Fruit fly (Drosophila melanogaster): ENCODE data around the gene CG8360.

DNA sequence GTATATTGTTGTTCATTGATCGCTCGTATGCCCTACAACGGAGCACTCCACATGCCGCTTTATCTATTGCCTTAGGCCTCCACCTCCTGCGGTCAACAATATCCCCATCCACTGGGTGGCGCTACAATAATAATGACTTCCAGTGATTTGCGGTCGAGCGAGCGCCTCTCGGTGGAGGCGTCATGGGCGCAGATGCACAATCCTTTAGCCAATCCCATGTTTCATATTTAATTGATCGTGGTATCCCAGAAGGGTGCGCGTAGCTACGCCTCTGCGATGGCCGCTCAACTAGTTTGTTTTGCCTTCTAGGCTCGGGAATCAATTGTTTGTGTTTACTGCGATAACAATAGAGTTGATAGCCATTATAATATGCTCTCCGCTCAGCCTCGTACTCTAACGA lies 16.4 kb downstream of the CG8360 start:
- TF ChIP-seq CrebA (GFP tag; optimal IDR thresholded peaks at IDR 0.05; ENCODE audit: borderline replicate concordance) (no peak), Hr78 (GFP tag; optimal IDR thresholded peaks at IDR 0.05) (no peak), Hnf4 (GFP tag; optimal IDR thresholded peaks at IDR 0.05) (no peak), dmrt93B (GFP tag; optimal IDR thresholded peaks at IDR 0.05) (no peak), Dfd (GFP tag; optimal IDR thresholded peaks at IDR 0.05) (no peak), br (GFP tag; optimal IDR thresholded peaks at IDR 0.05) (no peak), psq (GFP tag; optimal IDR thresholded peaks at IDR 0.05) (no peak), lola (GFP tag; optimal IDR thresholded peaks at IDR 0.05) (no peak), sv (GFP tag; optimal IDR thresholded peaks at IDR 0.05) (no peak), pan (optimal IDR thresholded peaks at IDR 0.05) (no peak), h (GFP tag; optimal IDR thresholded peaks at IDR 0.05) (no peak), Mio (GFP tag; optimal IDR thresholded peaks at IDR 0.05) (no peak)

Measured in whole organism, wandering third instar larva.